Worm (Caenorhabditis elegans): Measurements from ENCODE around the gene Y54F10BM.9.

Gene Y54F10BM.9

DNA sequence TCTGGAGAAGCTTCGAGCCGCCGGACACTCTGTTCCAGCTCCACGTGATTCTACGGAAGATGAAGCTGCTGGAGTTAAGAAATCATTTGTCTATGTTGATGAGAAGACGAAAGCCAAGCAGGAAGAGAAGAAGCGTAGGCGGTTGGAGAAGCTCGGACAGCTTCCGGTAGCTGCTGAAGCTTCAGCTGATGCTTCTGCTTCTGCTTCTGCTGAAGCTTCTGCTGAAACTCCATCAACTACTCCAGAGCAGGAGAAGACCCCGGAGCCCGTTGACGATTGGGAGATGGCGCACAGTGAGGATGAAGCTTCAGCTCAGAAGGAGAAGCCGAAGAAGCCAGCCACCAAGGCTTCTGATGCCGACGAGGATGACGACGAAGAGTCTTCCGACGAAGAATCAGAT, 11.7 kb upstream of the Y54F10BM.9 start:
- TF ChIP-seq ceh-28 (tag; optimal IDR thresholded peaks at IDR 0.05), result no peak
- TF ChIP-seq daf-19 (GFP tag; conservative IDR thresholded peaks at IDR 0.05), result no peak
- no peak for TF ChIP-seq ceh-82 (tag; optimal IDR thresholded peaks at IDR 0.05)
- no peak for TF ChIP-seq mxl-3 (GFP tag; optimal IDR thresholded peaks at IDR 0.05)
- TF ChIP-seq dmd-9 (GFP tag; IDR thresholded peaks at IDR 0.05), result no peak
- TF ChIP-seq spr-1 (tag; optimal IDR thresholded peaks at IDR 0.05), result no peak
- TF ChIP-seq unc-62 (GFP tag; optimal IDR thresholded peaks at IDR 0.05 in 1 of 2), result peak in 1 of 2 experiments; percentile 9
- TF ChIP-seq unc-62 (tag; optimal IDR thresholded peaks at IDR 0.05), result no peak
- peak; percentile 84 for TF ChIP-seq set-16 (GFP tag; IDR thresholded peaks at IDR 0.05)
- TF ChIP-seq F49E8.2 (tag; optimal IDR thresholded peaks at IDR 0.05; ENCODE audit: borderline replicate concordance), result no peak

DNA sequence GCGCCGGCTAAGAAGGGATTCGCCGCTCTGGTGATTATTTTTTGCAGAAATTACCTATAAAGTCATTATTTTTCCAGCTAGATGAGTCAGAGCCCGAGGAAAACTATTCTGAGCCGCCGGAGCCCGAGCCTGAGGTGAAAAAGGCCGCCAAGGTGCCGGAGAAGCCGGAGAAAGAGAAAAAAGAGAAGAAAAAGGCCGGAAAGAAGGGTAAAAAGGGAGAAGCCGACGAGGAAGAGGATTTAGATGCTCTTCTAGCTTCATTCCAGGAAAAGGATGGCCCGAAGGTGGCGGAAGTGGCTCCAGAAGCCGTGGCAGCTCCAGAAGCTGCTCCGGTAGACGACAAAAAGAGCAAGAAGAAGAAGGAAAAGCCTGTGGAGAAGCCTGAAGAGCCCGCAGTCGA, 10.0 kb upstream of the Y54F10BM.9 start:
- TF ChIP-seq aha-1 (tag) (peak; percentile 83), nhr-111 (GFP tag; optimal IDR thresholded peaks at IDR 0.05) (no peak), unc-62 (GFP tag; optimal IDR thresholded peaks at IDR 0.05 in 1 of 2) (peak in 1 of 2 experiments; percentile 41), unc-62 (tag; optimal IDR thresholded peaks at IDR 0.05) (no peak), set-16 (GFP tag; IDR thresholded peaks at IDR 0.05) (peak; percentile 86)

DNA sequence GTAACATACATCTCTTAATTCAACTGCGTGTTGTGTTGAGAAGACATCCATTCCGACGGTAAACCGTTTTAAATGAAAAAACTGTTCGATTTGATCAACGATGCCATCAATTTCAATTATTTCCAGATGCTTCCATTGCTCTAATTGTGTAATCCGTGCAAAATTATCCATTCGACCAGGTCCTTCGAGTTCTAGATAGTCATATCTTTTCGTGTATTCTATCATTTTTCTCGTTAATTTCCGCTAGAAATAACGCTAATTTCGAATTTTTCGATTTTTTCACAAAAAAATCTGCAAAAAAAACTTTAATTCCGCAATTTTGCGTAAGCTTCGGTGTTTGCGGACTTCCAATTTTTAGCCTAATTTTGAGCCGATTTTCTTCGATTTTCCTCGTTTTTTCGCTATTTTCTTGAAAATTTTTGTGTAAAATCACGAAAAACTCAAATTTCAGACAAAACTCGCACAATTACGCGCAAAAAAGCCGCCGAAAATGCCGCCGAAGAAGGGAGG, 9.3 kb upstream of the Y54F10BM.9 start, which contains the start of the genes fbxa-66 and iffb-1:
Gene fbxa-66, minus strand, starts transcription at position 51 of the 510 bp plus-strand sequence.
Gene iffb-1, plus strand, starts transcription at position 452 of the 510 bp plus-strand sequence.
- TF ChIP-seq pha-4 (GFP tag; IDR thresholded peaks at IDR 0.05), result no peak
- no peak for TF ChIP-seq pha-4 (tag; optimal IDR thresholded peaks at IDR 0.05)
- TF ChIP-seq lin-38 (GFP tag; IDR thresholded peaks at IDR 0.05), result peak; percentile 47
- no peak for TF ChIP-seq F49E8.2 (tag; optimal IDR thresholded peaks at IDR 0.05; ENCODE audit: borderline replicate concordance)
- no peak for TF ChIP-seq zfp-2 (tag; optimal IDR thresholded peaks at IDR 0.05)
- TF ChIP-seq F44E2.7 (GFP tag; IDR thresholded peaks at IDR 0.05), result no peak
- peak; percentile 60 for TF ChIP-seq dpl-1 (GFP tag; optimal IDR thresholded peaks at IDR 0.05)

DNA sequence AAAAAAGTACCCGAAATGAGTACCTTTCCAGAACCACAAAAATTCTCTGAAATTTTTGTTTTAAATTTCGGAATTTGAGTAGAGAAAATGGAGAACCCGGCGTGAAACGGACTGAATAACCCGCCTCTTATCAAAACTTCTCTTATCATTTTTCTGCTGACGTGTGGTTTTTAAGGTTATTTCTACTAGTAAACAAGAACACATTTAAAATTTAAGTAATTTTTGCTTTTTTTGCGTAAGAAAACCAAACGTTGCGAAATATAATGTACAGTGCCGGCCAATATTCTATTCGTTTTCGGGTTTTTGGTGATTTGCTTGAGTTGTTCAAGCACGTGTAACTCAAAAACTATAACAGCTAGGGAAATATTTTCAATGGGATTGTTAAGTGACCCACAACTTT, 6.3 kb upstream of the Y54F10BM.9 start:
- TF ChIP-seq daf-16 (GFP tag; optimal IDR thresholded peaks at IDR 0.05), result no peak
- TF ChIP-seq daf-16 (tag; optimal IDR thresholded peaks at IDR 0.05), result peak; percentile 69
- TF ChIP-seq dve-1 (tag; optimal IDR thresholded peaks at IDR 0.05; ENCODE audit: insufficient read depth), result peak; percentile 28
- TF ChIP-seq hif-1 (tag; optimal IDR thresholded peaks at IDR 0.05), result peak in 1 of 2 experiments; percentile 24
- TF ChIP-seq zfp-2 (tag; optimal IDR thresholded peaks at IDR 0.05), result no peak

DNA sequence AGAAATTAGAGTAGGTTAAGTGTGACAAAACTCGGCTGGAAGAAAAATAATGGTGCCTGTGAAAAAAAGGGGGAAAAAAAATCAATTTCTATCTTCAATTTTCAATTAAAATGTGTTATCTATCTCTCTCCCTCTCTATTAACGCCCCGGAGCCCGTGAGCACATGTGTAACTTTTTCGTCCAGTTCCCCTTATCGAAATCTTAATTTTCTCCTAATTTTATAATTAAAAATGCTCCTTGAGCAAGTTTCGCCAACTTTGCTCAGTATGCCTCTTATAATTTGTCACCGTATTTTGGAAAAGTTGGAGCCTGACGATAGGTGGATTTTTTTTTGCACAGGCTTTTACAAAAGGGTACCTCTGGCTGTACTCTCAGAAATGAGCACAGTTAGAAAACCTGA, 3.3 kb upstream of the Y54F10BM.9 start, which contains the start of the genes fbxa-1 and Y54F10BM.20:
Gene fbxa-1, minus strand, starts transcription at position 101 of the 400 bp plus-strand sequence.
Gene Y54F10BM.20, plus strand, starts transcription at position 231 of the 400 bp plus-strand sequence.
- TF ChIP-seq jun-1 (tag; optimal IDR thresholded peaks at IDR 0.05) (no peak), T20F7.1 (GFP tag; optimal IDR thresholded peaks at IDR 0.05) (no peak), F37D6.2 (tag; optimal IDR thresholded peaks at IDR 0.05) (no peak), attf-4 (tag; optimal IDR thresholded peaks at IDR 0.05) (no peak), set-16 (GFP tag; IDR thresholded peaks at IDR 0.05) (no peak), skn-1 (tag; optimal IDR thresholded peaks at IDR 0.05) (no peak), tag-97 (GFP tag; IDR thresholded peaks at IDR 0.05) (no peak), tra-1 (GFP tag; IDR thresholded peaks at IDR 0.05) (no peak), nhr-111 (GFP tag; optimal IDR thresholded peaks at IDR 0.05) (no peak), Y48G9A.11 (GFP tag; IDR thresholded peaks at IDR 0.05) (no peak), T26A8.4 (GFP tag; IDR thresholded peaks at IDR 0.05) (no peak)

DNA sequence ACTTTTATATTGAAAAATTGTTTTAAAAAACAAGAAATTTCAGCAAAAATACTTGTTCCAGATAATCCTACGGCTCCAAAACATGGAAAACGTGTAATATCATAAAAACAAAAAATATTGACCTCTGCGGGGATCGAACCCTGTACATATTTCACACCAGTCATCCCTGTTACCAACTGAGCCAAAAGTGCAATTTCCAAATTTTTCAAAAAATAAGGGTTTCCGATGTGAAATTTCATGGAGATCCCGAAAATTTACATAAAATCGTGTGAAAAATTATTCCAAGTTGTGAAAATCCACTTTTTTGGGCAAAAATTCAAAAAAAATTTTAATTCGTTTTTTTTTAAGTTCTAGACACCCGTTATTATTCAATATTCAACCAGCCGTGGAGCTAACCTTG, 578 bp downstream of the Y54F10BM.9 start:
- TF ChIP-seq lin-38 (GFP tag; IDR thresholded peaks at IDR 0.05) (peak; percentile 47), duxl-1 (tag; optimal IDR thresholded peaks at IDR 0.05; ENCODE audit: poor library complexity) (no peak)

Data from whole organism, L4 larva.